Fruit fly (Drosophila melanogaster) whole organism, embryonic: ENCODE results near the gene CG32102.
A peak's percentile ranks its signal among the peaks of the same experiment; 100 is the strongest.

Source experiments
- CG11247 ChIP-seq: fragments of 200-800 bp; sonication (Bioruptor generic); IDR thresholded peaks from 2 replicates; pipeline ENCODE4 v1.3.6; 2022; ENCODE audit warnings: missing biosample characterization, missing genetic modification characterization
- CG12391 ChIP-seq: fragments of 200-800 bp; sonication (Bioruptor generic); optimal IDR thresholded peaks from 3 replicates; lab custom pipeline; 2018; ENCODE audit warnings: missing biosample characterization, mild to moderate bottlenecking, missing genetic modification characterization, moderate library complexity
- CG13296 ChIP-seq: fragments of 200-800 bp; sonication (Bioruptor generic); optimal IDR thresholded peaks from 3 replicates; lab custom pipeline; 2018; ENCODE audit warnings: missing biosample characterization, mild to moderate bottlenecking, missing genetic modification characterization
- CG18619 ChIP-seq: fragments of 200-800 bp; sonication (Bioruptor generic); optimal IDR thresholded peaks from 3 replicates; lab custom pipeline; 2017; ENCODE audit warnings: missing biosample characterization, mild to moderate bottlenecking, missing genetic modification characterization
- CG6854 ChIP-seq: fragments of 200-800 bp; sonication (Bioruptor generic); optimal IDR thresholded peaks from 3 replicates; lab custom pipeline; 2017; ENCODE audit warnings: missing biosample characterization, mild to moderate bottlenecking, missing genetic modification characterization
- CTCF ChIP-seq: fragments of 200-800 bp; sonication (Bioruptor generic); optimal IDR thresholded peaks from 2 replicates; lab custom pipeline; 2017; ENCODE audit warnings: missing biosample characterization, mild to moderate bottlenecking, missing genetic modification characterization, moderate library complexity
- Usf ChIP-seq: fragments of 200-800 bp; sonication (Bioruptor generic); optimal IDR thresholded peaks from 2 replicates; lab custom pipeline; 2017; ENCODE audit warnings: missing genotype, missing biosample characterization, missing genetic modification characterization
- ap ChIP-seq: fragments of 200-800 bp; sonication (Bioruptor generic); IDR thresholded peaks from 2 replicates; pipeline ENCODE4 v1.3.6; 2022; ENCODE audit warnings: missing biosample characterization, missing genetic modification characterization
- bab2 ChIP-seq: fragments of 200-800 bp; sonication (Bioruptor generic); optimal IDR thresholded peaks from 2 replicates; lab custom pipeline; 2016; ENCODE audit warnings: missing biosample characterization, missing genetic modification characterization
- ham ChIP-seq: fragments of 200-800 bp; sonication (Bioruptor generic); IDR thresholded peaks from 2 replicates; pipeline ENCODE4 v1.3.6; 2022; ENCODE audit warnings: missing biosample characterization, missing genetic modification characterization
- hkb ChIP-seq, 2 experiments: fragments of 200-800 bp in 1 of 2; fragments of >200 bp in 1 of 2; sonication (Bioruptor generic) in 1 of 2; IDR thresholded peaks in 1 of 2; optimal IDR thresholded peaks in 1 of 2; 2 replicates each; pipeline versions ENCODE4 v1.3.6 to Lab custom; 2017 to 2022; ENCODE audit warnings: missing biosample characterization in 1 of 2, missing genetic modification characterization in 1 of 2
- knrl ChIP-seq: fragments of 200-800 bp; sonication (Bioruptor generic); IDR thresholded peaks from 3 replicates; pipeline ENCODE4 v1.3.6; 2022; ENCODE audit warnings: missing biosample characterization, missing genetic modification characterization; ENCODE audit not compliant: partially characterized antibody
- repo ChIP-seq: fragments of 200-800 bp; sonication (Bioruptor generic); optimal IDR thresholded peaks from 2 replicates; lab custom pipeline; 2016; ENCODE audit warnings: missing biosample characterization, missing genetic modification characterization

DNA sequence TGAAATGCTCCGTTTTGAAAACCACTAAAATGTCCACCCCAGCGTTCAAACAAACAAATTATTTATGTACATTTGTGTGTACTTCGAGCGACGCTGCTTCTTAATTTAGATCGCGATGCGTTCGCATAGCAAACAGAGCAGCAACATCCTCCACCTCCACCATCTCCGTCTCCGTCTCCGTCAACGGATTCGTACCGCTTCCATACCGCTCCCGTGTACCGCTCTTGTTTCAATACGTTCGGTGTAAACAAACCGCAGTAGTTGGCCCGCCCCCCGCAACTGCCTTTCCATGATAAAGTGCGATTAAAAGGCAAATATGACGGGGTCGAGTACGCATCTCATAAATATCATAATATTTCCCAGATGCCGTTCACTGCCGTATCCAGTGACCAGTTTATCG is 12.7 kb upstream of the CG32102 start, which contains the start of gene CG33725:
- TF ChIP-seq hkb (optimal IDR thresholded peaks at IDR 0.05; lab: Kevin White, UChicago) (no peak), hkb (GFP tag; IDR thresholded peaks at IDR 0.05; lab: Robert Waterston, UW) (no peak), CG6854 (GFP tag; lab: Kevin White, UChicago) (no peak), CG11247 (GFP tag; lab: Robert Waterston, UW) (no peak), repo (GFP tag; lab: Kevin White, UChicago) (no peak), ham (GFP tag; lab: Robert Waterston, UW) (no peak), CG18619 (GFP tag; lab: Kevin White, UChicago) (no peak), bab2 (GFP tag; lab: Kevin White, UChicago) (peak; percentile 31), CTCF (GFP tag; lab: Kevin White, UChicago) (no peak), ap (GFP tag; lab: Robert Waterston, UW) (no peak), knrl (GFP tag; lab: Robert Waterston, UW) (no peak), Usf (GFP tag; lab: Kevin White, UChicago) (no peak), CG13296 (GFP tag; lab: Kevin White, UChicago) (no peak), CG12391 (tag; lab: Kevin White, UChicago) (no peak)
